Worm (Caenorhabditis elegans): ENCODE results near the gene F58A4.2.

F58A4.2 gene

DNA sequence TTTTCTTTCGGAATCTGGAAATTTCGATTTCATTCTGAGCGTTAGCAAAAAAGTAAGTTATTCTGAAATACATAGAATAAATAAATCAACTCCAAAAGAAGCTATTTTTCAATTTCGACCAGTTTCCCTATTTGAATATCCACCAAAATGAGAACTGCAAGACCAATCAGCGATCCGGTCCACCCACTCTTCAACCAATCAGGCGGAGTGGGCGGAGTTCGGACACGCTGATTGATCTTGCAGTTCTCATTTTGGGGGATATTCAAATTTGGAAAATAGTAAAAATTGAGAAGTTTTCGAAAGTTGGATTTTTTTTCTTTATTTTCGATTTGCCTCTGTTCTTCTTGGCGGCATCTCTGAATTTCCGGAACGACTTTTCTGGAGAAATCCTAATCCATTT, 29.7 kb downstream of the F58A4.2 start:
- no peak for TF ChIP-seq unc-62 (GFP tag; optimal IDR thresholded peaks at IDR 0.05)

DNA sequence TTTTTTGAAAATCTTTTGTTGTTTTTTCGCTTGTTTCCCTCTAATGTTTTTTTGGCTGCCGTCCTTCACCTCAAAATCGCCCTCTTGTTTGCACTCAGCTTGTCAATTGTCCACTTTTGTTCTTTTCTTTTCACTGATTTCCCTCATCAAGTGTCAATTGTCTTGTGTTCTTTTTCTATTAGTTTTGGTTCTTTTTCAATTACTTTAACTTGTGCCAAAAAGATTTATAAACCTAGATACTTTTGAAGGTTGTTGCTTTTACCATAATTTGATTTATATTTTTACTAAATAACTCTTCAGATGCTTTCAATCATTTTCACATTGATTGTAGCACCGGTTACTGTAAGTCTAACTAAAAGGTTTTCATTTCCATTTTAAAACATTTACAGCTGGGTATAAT, 32.1 kb downstream of the F58A4.2 start, which contains the start of gene C48B4.13:
Gene C48B4.13 (plus strand): TSS at position 301 of the 400 bp plus-strand sequence.
- TF ChIP-seq unc-62 (GFP tag; optimal IDR thresholded peaks at IDR 0.05), result no peak

DNA sequence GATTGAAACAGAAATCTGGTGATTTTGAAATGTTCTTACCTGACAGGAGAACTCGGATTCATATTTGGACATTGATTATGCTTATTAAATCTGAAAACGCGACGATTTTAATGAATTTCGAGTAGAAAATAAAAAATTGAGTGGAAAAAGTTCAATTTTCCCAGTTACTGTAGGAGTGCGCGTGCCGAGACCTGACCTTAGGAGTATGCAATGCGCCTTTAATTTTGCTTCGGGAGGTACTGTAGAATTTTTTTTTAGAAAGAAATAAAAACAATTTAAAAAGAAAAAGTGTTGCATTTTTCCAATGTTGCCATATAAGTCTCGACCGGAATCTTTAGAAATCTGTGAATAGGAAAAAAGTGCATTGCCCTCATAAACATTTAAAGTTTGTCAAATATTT, 34.6 kb downstream of the F58A4.2 start, which contains the start of gene C48B4.11:
Gene C48B4.11 (minus strand): TSS at position 143 of the 400 bp plus-strand sequence.
- TF ChIP-seq unc-62 (GFP tag; optimal IDR thresholded peaks at IDR 0.05), result no peak

DNA sequence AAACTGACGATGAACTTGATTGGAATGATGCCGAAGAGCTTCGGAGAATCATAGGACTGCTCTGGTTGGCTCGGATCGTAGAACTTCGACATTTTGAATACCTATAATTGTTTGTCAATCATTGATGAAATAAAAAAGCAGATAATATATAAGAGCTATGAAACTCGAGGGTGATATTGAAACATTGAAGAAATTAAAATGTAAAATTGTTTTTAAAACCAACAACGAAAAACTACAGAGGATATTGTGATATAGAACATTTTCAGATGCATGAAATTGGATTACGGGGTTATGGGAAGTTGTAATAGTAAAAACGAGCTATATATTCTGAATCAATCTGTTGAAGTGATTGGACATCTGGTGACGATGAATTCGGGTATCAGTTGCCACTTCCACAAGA, 36.1 kb downstream of the F58A4.2 start, which contains the start of gene C48B4.10:
Gene C48B4.10 (minus strand): TSS at position 101 of the 400 bp plus-strand sequence.
- TF ChIP-seq unc-62 (GFP tag; optimal IDR thresholded peaks at IDR 0.05), result no peak

DNA sequence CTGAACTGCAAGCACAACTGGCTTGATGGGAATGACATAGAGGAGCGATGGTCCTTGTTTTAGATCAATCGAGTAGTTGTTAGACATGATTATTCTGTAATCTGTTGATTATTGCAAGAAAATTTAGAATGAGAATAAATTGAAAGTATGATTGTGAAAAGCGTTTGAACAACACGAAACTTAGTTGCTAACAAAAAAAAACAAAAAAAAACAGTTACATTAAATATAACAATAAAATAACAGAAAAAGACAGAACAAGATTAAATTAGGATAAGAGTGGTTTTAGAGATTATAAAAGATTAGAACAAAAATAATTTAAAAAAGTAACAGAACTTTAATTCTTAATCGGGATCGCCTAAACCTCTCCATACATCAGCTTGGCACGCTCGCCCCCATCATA, 37.3 kb downstream of the F58A4.2 start, which contains the start of gene C48B4.9:
Gene C48B4.9 (minus strand): TSS at position 101 of the 400 bp plus-strand sequence.
- TF ChIP-seq unc-62 (GFP tag; optimal IDR thresholded peaks at IDR 0.05), result no peak

DNA sequence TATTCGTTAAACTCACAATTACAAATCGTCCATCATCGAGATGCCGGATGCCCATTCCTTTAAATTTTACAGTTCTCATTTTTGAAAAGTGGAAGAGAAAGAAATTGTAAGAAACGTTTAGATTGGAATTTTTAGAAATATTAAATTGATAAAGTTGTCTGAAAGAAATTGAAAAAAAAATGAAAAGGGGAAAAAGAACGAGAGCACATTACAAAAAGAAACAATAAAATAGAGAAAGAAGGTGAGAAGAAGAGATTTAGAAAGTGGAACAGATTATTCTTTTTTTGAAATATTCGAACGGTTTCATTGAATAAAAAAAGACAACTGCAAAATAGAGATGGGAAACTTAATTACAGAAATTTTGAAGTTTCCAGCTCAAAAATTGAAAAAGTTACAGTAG, 39.4 kb downstream of the F58A4.2 start, which contains the start of gene C48B4.8:
Gene C48B4.8 (minus strand): TSS at position 101 of the 400 bp plus-strand sequence.
- no peak for TF ChIP-seq unc-62 (GFP tag; optimal IDR thresholded peaks at IDR 0.05)

DNA sequence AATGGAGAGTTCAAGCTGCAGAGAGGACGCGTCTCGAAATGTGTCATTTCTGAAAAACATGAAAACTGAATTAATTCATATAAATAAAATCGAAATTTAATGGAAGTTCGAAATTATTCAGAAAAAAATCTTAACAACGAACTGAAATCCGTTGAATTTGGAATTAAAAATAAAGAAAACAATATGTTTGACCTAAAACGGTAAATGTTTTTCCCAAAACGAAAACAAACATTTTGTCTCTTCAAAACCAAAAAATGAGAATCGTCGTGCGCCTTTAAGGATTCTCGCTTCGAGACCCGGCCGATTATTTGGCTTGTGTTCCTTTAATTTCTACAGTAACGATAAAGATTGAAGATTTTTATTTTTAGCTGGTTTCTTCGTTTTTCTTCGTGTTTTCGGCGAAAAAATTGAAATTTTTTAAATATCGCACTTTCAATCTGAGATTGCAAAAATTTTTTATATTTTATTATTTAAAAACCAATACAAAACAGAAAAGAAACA, 41.1 kb downstream of the F58A4.2 start, which contains the start of gene C48B4.7:
Gene C48B4.7 (minus strand): TSS at position 51 of the 501 bp plus-strand sequence.
- TF ChIP-seq unc-62 (GFP tag; optimal IDR thresholded peaks at IDR 0.05), result no peak

DNA sequence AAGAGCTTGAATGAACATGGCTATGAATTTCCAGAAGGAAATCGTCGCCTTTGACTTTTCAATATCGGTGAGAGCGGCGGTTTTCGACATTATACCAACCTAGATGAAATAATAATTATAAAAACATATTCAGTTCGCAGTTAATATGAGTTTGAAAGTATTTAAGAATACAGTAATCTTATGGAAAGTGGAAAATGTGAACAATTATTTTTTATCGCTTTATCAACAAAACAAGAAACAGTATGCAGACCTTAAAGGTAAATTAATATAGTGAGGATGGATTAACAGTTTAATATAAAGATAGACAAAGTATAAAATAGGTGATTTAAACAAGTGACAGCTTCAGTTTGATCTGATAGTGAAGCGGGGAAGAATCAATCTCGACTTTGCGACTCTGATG, 42.1 kb downstream of the F58A4.2 start, which contains the start of gene C48B4.6:
Gene C48B4.6 (minus strand): TSS at position 101 of the 400 bp plus-strand sequence.
- TF ChIP-seq unc-62 (GFP tag; optimal IDR thresholded peaks at IDR 0.05), result no peak

DNA sequence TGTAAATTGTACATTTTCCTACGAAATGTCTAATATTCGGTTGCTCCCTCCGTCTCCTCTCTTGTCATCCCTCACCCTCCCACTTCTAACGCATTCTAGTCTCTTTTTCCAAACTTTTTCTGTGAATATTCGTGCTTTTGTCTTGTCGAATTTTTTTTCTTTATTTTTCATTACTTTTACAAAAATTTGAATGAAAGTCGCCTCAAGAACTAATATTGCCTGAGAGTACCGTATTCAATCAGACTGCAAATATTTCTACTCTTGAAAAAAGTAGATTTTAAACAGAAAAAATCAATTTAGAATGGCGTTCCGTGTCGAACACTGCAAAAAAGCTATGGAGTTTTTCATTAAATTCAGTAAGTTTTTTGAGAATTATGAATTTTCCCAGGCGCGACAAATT, 44.2 kb downstream of the F58A4.2 start, which contains the start of gene ZK1098.11:
Gene ZK1098.11 (plus strand): TSS at position 301 of the 400 bp plus-strand sequence.
- no peak for TF ChIP-seq unc-62 (GFP tag; optimal IDR thresholded peaks at IDR 0.05)

All from whole organism, dauer.